Worm (Caenorhabditis elegans): ENCODE measurements around the gene ttr-34.

- TF ChIP-seq nhr-237 (tag; optimal IDR thresholded peaks at IDR 0.05) (no peak), ZK546.5 (tag; optimal IDR thresholded peaks at IDR 0.05) (no peak), nhr-77 (tag; optimal IDR thresholded peaks at IDR 0.05) (no peak), ztf-4 (tag; optimal IDR thresholded peaks at IDR 0.05) (peak; percentile 47)
These were observed 30.9 kb upstream of the ttr-34 start for ce11 chrX:13108664-13109063.

All from whole organism, L2 larva.